Worm (Caenorhabditis elegans) whole organism, L2 larva: Measurements from ENCODE around the gene fbxa-116.

Source experiments
- R02D3.7 ChIP-seq: fragments of 150-350 bp; optimal IDR thresholded peaks from 2 replicates; lab custom pipeline; 2014; ENCODE audit warnings: missing biosample characterization, missing genetic modification characterization
- ceh-16 ChIP-seq: fragments of 150-350 bp; optimal IDR thresholded peaks from 2 replicates; lab custom pipeline; 2014; ENCODE audit warnings: missing biosample characterization, missing genetic modification characterization
- lin-13 ChIP-seq: fragments of 150-350 bp; optimal IDR thresholded peaks from 2 replicates; lab custom pipeline; 2014; ENCODE audit warnings: missing biosample characterization, missing genetic modification reagents, missing genetic modification characterization
- lin-39 ChIP-seq: fragments of 150-350 bp; optimal IDR thresholded peaks from 2 replicates; lab custom pipeline; 2014; ENCODE audit warnings: missing biosample characterization, missing genetic modification reagents, missing genetic modification characterization
- mdl-1 ChIP-seq, 2 experiments: fragments of 150-350 bp in 1 of 2; sonication (generic microtip) in 1 of 2; optimal IDR thresholded peaks; 2 replicates each; lab custom pipeline; 2017; ENCODE audit warnings: missing biosample characterization in 2 of 2, missing genetic modification characterization in 2 of 2
- nhr-12 ChIP-seq: fragments of 150-350 bp; optimal IDR thresholded peaks from 2 replicates; lab custom pipeline; 2014; ENCODE audit warnings: missing biosample characterization, missing genetic modification characterization
- nhr-21 ChIP-seq: fragments of 150-350 bp; optimal IDR thresholded peaks from 2 replicates; lab custom pipeline; 2014; ENCODE audit warnings: missing biosample characterization, missing genetic modification characterization
- ztf-11 ChIP-seq: sonication (generic microtip); optimal IDR thresholded peaks from 2 replicates; lab custom pipeline; 2017; ENCODE audit warnings: missing biosample characterization, missing genetic modification characterization

DNA sequence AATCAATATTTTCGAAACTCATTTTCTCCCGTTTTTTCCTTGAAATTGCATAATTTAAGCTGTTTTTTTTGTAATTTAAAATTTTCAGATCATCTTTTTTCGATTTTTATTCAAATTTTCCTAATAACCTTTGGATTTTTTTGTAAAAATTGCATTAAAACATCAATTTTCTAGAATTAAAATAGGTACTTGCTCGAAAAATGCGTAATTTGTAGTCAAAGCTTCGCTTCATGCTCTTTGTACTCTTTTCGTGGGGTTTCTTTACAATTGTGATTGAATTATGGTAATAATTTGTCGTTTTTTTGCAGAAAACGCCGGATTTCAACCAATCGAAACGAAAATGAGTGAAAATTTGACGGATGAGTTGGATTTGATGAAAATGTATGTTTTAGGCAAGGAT is 10.3 kb upstream of the fbxa-116 start, which contains the start of gene fog-2:
- TF ChIP-seq ceh-16 (tag; lab: Kevin White, UChicago), result no peak
- TF ChIP-seq lin-39 (tag; lab: Kevin White, UChicago), result no peak
- no peak for TF ChIP-seq ztf-11
- no peak for TF ChIP-seq R02D3.7
- TF ChIP-seq mdl-1 (tag; optimal IDR thresholded peaks at IDR 0.05; lab: Kevin White, UChicago), result no peak
- TF ChIP-seq nhr-21 (tag; lab: Kevin White, UChicago), result no peak
- no peak for TF ChIP-seq nhr-12 (tag; lab: Kevin White, UChicago)
- TF ChIP-seq lin-13, result no peak
